Worm (Caenorhabditis elegans) whole organism, young adult: ENCODE data around the gene sri-19.
A peak's percentile ranks its signal among the peaks of the same experiment; 100 is the strongest.
"Not testable (repeated sequence)": the region's sequence is repeated elsewhere in the genome, so short reads cannot be mapped to it uniquely, and the experiment has no call there.

ENCODE experiments used
- F23B12.7 ChIP-seq: sonication (generic microtip); optimal IDR thresholded peaks from 2 replicates; lab custom pipeline; 2017; ENCODE audit warnings: missing genetic modification characterization, mild to moderate bottlenecking, missing compliant biosample characterization, antibody characterized with exemption, moderate library complexity; ENCODE audit not compliant: insufficient read depth
- F52B5.7 ChIP-seq: sonication (generic microtip); optimal IDR thresholded peaks from 2 replicates; lab custom pipeline; 2016; ENCODE audit warnings: mild to moderate bottlenecking, missing genetic modification characterization, missing compliant biosample characterization
- Y53G8AR.9 ChIP-seq: fragments of 200-800 bp; sonication (Bioruptor generic); conservative IDR thresholded peaks from 2 replicates; pipeline ENCODE4 v1.3.6; 2022; ENCODE audit warnings: missing genetic modification reagents, missing genetic modification characterization, missing compliant biosample characterization
- Y56A3A.18 ChIP-seq: fragments of 200-800 bp; sonication (Bioruptor generic); IDR thresholded peaks from 2 replicates; pipeline ENCODE4 v1.3.6; 2022; ENCODE audit warnings: missing genetic modification reagents, missing genetic modification characterization, missing compliant biosample characterization
- attf-6 ChIP-seq: fragments of 200-800 bp; sonication (Bioruptor generic); IDR thresholded peaks from 2 replicates; pipeline ENCODE4 v1.3.6; 2022; ENCODE audit warnings: missing genetic modification reagents, missing genetic modification characterization, missing compliant biosample characterization
- cebp-1 ChIP-seq, 2 experiments: fragments of 200-800 bp in 1 of 2; sonication (Bioruptor generic) in 1 of 2; sonication (generic microtip) in 1 of 2; IDR thresholded peaks in 1 of 2; optimal IDR thresholded peaks in 1 of 2; 2 replicates each; pipeline versions ENCODE4 v1.3.6 to Lab custom; 2017 to 2022; ENCODE audit warnings: missing compliant biosample characterization in 2 of 2, missing genetic modification characterization in 2 of 2, mild to moderate bottlenecking in 1 of 2, missing genetic modification reagents in 1 of 2, moderate library complexity in 1 of 2
- ceh-27 ChIP-seq: fragments of 200-800 bp; sonication (Bioruptor generic); optimal IDR thresholded peaks from 2 replicates; lab custom pipeline; 2018; ENCODE audit warnings: mild to moderate bottlenecking, missing genetic modification characterization, moderate library complexity, missing compliant biosample characterization
- die-1 ChIP-seq: sonication (generic microtip); optimal IDR thresholded peaks from 2 replicates; lab custom pipeline; 2016; ENCODE audit warnings: missing genotype, mild to moderate bottlenecking, missing genetic modification characterization, missing compliant biosample characterization
- dox-1 ChIP-seq: fragments of 200-800 bp; sonication (Bioruptor generic); IDR thresholded peaks from 2 replicates; pipeline ENCODE4 v1.3.6; 2022; ENCODE audit warnings: missing genetic modification reagents, missing genetic modification characterization, missing compliant biosample characterization
- dpff-1 ChIP-seq: sonication (generic microtip); optimal IDR thresholded peaks from 2 replicates; lab custom pipeline; 2017; ENCODE audit warnings: mild to moderate bottlenecking, missing genetic modification characterization, missing compliant biosample characterization
- egrh-3 ChIP-seq: fragments of 200-800 bp; sonication (Bioruptor generic); IDR thresholded peaks from 2 replicates; pipeline ENCODE4 v1.3.6; 2022; ENCODE audit warnings: missing genetic modification reagents, missing genetic modification characterization, missing compliant biosample characterization
- ets-4 ChIP-seq: fragments of 200-800 bp; sonication (Bioruptor generic); optimal IDR thresholded peaks from 2 replicates; lab custom pipeline; 2018; ENCODE audit warnings: mild to moderate bottlenecking, missing genetic modification characterization, missing compliant biosample characterization
- him-1 ChIP-seq: sonication (generic microtip); optimal IDR thresholded peaks from 2 replicates; lab custom pipeline; 2016; ENCODE audit warnings: missing genotype, missing genetic modification reagents, missing genetic modification characterization, missing compliant biosample characterization
- hlh-12 ChIP-seq: sonication (generic microtip); optimal IDR thresholded peaks from 2 replicates; lab custom pipeline; 2016; ENCODE audit warnings: missing genetic modification characterization, missing compliant biosample characterization
- hlh-26 ChIP-seq: fragments of 200-800 bp; sonication (Bioruptor generic); conservative IDR thresholded peaks from 2 replicates; pipeline ENCODE4 v1.3.6; 2022; ENCODE audit warnings: missing genetic modification reagents, missing genetic modification characterization, missing compliant biosample characterization
- lag-1 ChIP-seq: fragments of 200-800 bp; sonication (Bioruptor generic); IDR thresholded peaks from 2 replicates; pipeline ENCODE4 v1.3.6; 2022; ENCODE audit warnings: missing genetic modification reagents, missing genetic modification characterization, missing compliant biosample characterization
- let-607 ChIP-seq, 2 experiments: fragments of 200-800 bp in 1 of 2; sonication (Bioruptor generic) in 1 of 2; sonication (generic microtip) in 1 of 2; optimal IDR thresholded peaks; 2 replicates each; lab custom pipeline; 2016 to 2018; ENCODE audit warnings: mild to moderate bottlenecking in 2 of 2, missing compliant biosample characterization in 2 of 2, missing genetic modification characterization in 2 of 2, moderate library complexity in 2 of 2, missing genotype in 1 of 2
- lin-40 ChIP-seq: sonication (generic microtip); optimal IDR thresholded peaks from 2 replicates; lab custom pipeline; 2016; ENCODE audit warnings: missing genetic modification characterization, mild to moderate bottlenecking, missing compliant biosample characterization, missing genotype, missing genetic modification reagents
- madf-3 ChIP-seq: fragments of 200-800 bp; sonication (Bioruptor generic); IDR thresholded peaks from 2 replicates; pipeline ENCODE4 v1.3.6; 2022; ENCODE audit warnings: missing genetic modification reagents, missing genetic modification characterization, missing compliant biosample characterization
- mcd-1 ChIP-seq: fragments of 200-800 bp; sonication (Bioruptor generic); IDR thresholded peaks from 2 replicates; pipeline ENCODE4 v1.3.6; 2022; ENCODE audit warnings: missing genetic modification reagents, missing genetic modification characterization, missing compliant biosample characterization
- nhr-80 ChIP-seq: sonication (generic microtip); optimal IDR thresholded peaks from 2 replicates; lab custom pipeline; 2016; ENCODE audit warnings: missing genetic modification characterization, missing compliant biosample characterization
- pha-4 ChIP-seq: fragments of 150-350 bp; sonication (generic microtip); optimal IDR thresholded peaks from 2 replicates; lab custom pipeline; 2014; ENCODE audit warnings: missing biosample characterization, missing genetic modification reagents, missing genetic modification characterization
- rec-8 ChIP-seq, 2 experiments: sonication (generic microtip); optimal IDR thresholded peaks; 2 replicates each; lab custom pipeline; 2016; ENCODE audit warnings: mild to moderate bottlenecking in 2 of 2, missing genetic modification characterization in 2 of 2, missing genetic modification reagents in 2 of 2, missing genotype in 2 of 2, missing biosample characterization in 1 of 2, missing compliant biosample characterization in 1 of 2, moderate library complexity in 1 of 2
- unc-130 ChIP-seq: sonication (generic microtip); optimal IDR thresholded peaks from 2 replicates; lab custom pipeline; 2016; ENCODE audit warnings: missing genetic modification reagents, missing genetic modification characterization, missing compliant biosample characterization
- ztf-22 ChIP-seq: fragments of 200-800 bp; sonication (Bioruptor generic); optimal IDR thresholded peaks from 2 replicates; lab custom pipeline; 2018; ENCODE audit warnings: mild to moderate bottlenecking, missing genetic modification characterization, moderate library complexity, missing compliant biosample characterization
- ztf-3 ChIP-seq: fragments of 200-800 bp; sonication (Bioruptor generic); optimal IDR thresholded peaks from 2 replicates; lab custom pipeline; 2018; ENCODE audit warnings: mild to moderate bottlenecking, missing genetic modification characterization, missing compliant biosample characterization
- ztf-6 ChIP-seq: fragments of 200-800 bp; sonication (Bioruptor generic); IDR thresholded peaks from 2 replicates; pipeline ENCODE4 v1.3.6; 2022; ENCODE audit warnings: missing genetic modification reagents, missing genetic modification characterization, missing compliant biosample characterization

sri-19 gene

DNA sequence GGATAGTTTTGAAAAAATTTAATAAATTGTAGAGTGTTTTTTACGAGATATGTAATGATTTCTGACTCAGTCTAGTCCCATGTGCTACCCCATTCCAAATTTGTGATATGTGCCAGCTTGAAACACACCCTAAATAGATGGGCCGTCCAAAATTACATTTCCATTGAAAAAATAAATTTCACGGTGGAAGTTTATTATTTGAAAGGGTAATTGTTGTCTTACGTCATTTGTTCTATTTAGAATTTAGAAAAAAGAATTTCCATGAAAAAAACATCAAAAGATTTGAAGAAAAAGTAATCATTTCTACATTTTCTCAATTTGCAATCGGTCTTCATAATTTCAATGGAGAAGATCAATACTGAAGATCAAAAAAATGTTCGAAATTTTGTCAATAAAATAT is 3.2 kb upstream of the sri-19 start, which contains the start of gene Y69E1A.4:
Y69E1A.4 (plus strand) TSS at position 301 of the 400 bp plus-strand sequence.
- TF ChIP-seq hlh-12, dpff-1, lin-40 (tag; lab: Kevin White, UChicago): not testable (repeated sequence)
- TF ChIP-seq, all 124 proteins: peak for 0; not testable (repeated sequence) for 124

- TF ChIP-seq mcd-1 (GFP tag; lab: Robert Waterston, UW) (no peak), unc-130 (GFP tag; lab: Kevin White, UChicago) (no peak), ztf-3 (GFP tag; lab: Kevin White, UChicago) (no peak), nhr-80 (tag; lab: Kevin White, UChicago) (no peak), Y56A3A.18 (GFP tag; lab: Robert Waterston, UW) (no peak), Y53G8AR.9 (GFP tag; lab: Robert Waterston, UW) (no peak)
Observed at ce11 chrIV:10957583-10958229, 466 bp upstream of the sri-19 start, which contains the start of gene Y69E1A.5. Gene Y69E1A.5, minus strand, starts transcription at chrIV:10957655.

DNA sequence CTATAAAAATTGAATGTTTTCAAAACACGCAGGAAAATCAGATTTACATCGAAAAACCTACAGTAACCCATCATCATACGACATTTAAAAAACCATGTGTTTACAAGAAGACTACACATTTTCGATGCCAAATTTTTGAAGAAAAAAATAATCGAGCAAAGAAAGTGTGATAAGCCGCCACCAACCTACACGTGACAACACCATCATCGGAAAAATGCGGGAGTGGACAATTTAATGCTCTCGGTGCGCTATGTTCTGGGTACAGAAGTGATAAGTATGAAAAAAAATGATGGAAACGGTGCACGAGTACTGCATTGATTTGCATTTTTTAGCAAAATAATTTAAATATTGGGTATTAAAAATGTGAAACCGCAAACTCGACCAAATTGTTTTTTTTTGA is 6.5 kb downstream of the sri-19 start:
- TF ChIP-seq attf-6 (GFP tag; lab: Robert Waterston, UW) (no peak), hlh-26 (GFP tag; lab: Robert Waterston, UW) (no peak), nhr-80 (tag; lab: Kevin White, UChicago) (peak; percentile 57), madf-3 (GFP tag; lab: Robert Waterston, UW) (no peak), let-607 (tag; optimal IDR thresholded peaks at IDR 0.05; lab: Kevin White, UChicago) (no peak), ets-4 (GFP tag; lab: Kevin White, UChicago) (no peak)

- no peak for TF ChIP-seq him-1
Observed at ce11 chrIV:10966359-10966758, 8.2 kb downstream of the sri-19 start, which contains the start of the genes aqp-3 and Y69E1A.8. Gene aqp-3, minus strand, starts transcription at chrIV:10966459. Gene Y69E1A.8, plus strand, starts transcription at chrIV:10966604.

DNA sequence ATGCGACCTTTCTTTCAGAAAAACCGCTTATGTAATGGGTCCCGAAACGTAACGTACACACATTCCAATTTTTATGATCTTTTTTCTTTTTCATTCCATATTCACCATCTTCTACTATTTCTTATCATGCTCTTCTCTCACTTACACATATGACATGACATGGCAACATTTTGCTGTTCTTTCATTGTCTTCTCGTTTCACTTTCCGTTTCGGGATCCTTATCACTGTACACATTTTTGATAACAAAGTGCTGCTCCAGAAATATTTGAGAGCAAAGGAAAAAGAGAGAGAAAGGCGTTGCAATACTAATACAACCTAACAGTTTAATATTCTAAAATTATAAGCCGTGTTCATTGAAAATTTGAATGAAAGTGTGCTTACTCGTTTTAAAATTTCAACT is 12.2 kb downstream of the sri-19 start:
- peak; percentile 77 for TF ChIP-seq ets-4 (GFP tag; lab: Kevin White, UChicago)
- peak; percentile 45 for TF ChIP-seq ztf-22 (GFP tag; lab: Kevin White, UChicago)
- peak; percentile 97 for TF ChIP-seq nhr-80 (tag; lab: Kevin White, UChicago)
- TF ChIP-seq let-607 (tag; optimal IDR thresholded peaks at IDR 0.05; lab: Kevin White, UChicago) = peak; percentile 34 to 66
- TF ChIP-seq F23B12.7 (tag; lab: Kevin White, UChicago) = no peak

- TF ChIP-seq rec-8 (tag; optimal IDR thresholded peaks at IDR 0.05; lab: Kevin White, UChicago) (no peak), dpff-1 (tag; lab: Kevin White, UChicago) (no peak), lag-1 (no peak)
Observed at ce11 chrIV:10970767-10971166, 12.6 kb downstream of the sri-19 start.

DNA sequence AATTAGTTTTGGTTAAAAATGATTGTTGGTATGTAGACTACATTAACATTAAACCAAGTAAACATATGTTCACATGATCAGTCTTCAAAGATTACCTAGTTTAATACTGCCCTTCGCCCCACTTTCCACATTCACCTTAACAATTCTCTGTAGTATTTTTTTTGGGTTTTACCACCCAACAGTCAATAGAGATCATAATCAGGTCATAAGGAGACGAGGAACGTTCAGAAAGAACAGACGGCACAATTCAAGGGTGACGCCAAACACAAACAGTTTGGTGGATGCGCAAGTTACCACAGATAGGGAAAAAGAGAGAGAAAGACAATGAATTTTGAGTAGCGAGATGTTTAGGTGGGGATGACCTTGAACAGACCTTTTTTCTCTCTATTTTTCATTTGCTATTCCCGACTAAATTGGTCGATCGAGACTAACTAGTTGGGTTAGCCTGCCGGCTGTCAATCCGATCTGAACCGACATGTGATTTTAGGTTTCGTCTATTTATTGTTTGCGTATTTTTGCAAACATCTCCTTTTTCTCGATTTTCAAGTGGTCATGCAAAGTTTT is 13.5 kb downstream of the sri-19 start:
- no peak for TF ChIP-seq F52B5.7
- peak; percentile 27 for TF ChIP-seq nhr-80 (tag; lab: Kevin White, UChicago)
- peak; percentile 56 for TF ChIP-seq pha-4 (tag; lab: Kevin White, UChicago)
- 0 out of 2 replicates have a peak, but pooled peaks have one; percentile 40 for TF ChIP-seq ztf-6 (GFP tag; lab: Robert Waterston, UW)
- no peak for TF ChIP-seq die-1 (tag; lab: Kevin White, UChicago)
- no peak for TF ChIP-seq ceh-27 (GFP tag; lab: Kevin White, UChicago)
- TF ChIP-seq dox-1 (GFP tag; lab: Robert Waterston, UW) = no peak
- no peak for TF ChIP-seq cebp-1 (GFP tag; IDR thresholded peaks at IDR 0.05; lab: Robert Waterston, UW)
- peak; percentile 29 for TF ChIP-seq cebp-1 (tag; optimal IDR thresholded peaks at IDR 0.05; lab: Kevin White, UChicago)
- no peak for TF ChIP-seq egrh-3 (GFP tag; lab: Robert Waterston, UW)
